Worm (Caenorhabditis elegans): Measurements from ENCODE around the gene dlc-4.

DNA sequence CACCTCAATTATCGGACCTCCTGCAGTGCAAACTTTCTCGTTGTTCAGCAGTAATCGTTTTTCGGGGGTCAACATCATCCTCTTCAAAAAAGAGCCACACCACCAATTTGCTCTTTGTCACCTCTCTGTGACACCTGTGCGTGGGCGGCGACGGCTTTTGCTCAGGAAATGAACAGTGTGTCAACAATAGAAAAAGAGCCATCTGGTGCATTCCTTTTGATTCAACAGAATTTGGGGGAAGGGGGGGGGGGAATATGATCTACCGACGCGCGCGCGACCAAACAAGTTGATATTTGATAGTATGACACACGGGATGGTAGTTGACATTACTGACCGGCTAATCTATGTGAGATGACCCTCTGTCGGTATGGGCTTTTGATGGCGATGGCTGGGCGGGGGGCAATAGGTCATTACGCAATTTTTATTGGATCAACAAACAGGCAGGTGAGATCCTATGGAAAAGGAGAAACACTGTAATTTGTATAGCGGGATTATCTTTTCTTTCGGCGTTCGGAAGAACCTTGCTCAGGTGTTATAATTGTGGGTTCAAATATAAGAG is 32.9 kb upstream of the dlc-4 start:
- no peak for TF ChIP-seq hmbx-1 (tag; optimal IDR thresholded peaks at IDR 0.05)
- no peak for TF ChIP-seq sea-1 (GFP tag; conservative IDR thresholded peaks at IDR 0.05)
- no peak for TF ChIP-seq ama-1 (optimal IDR thresholded peaks at IDR 0.05)
- TF ChIP-seq hmg-4 (GFP tag; optimal IDR thresholded peaks at IDR 0.05) = no peak

All from whole organism, early embryonic.